Worm (Caenorhabditis elegans): ENCODE measurements around the gene fpn-1.2.

Gene fpn-1.2

DNA sequence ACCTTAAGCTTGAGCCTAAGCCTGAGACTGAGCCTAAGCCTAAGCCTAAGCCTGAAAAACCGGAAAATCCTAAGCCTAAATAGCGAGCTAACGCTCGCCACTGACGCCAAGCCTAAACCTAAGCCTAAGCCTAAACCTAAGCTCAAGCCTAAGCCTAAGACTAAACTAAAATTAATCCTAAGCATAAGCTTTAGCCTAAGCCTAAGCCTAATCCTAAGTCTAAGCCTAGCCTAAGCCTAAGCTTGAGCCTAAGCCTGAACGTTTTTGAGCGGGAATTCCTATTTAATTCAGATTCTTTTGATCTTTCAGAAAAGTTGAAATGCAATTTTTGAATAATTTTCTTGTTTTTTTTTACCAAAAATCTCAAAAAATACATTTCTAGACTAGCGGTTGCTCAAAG, 48.3 kb downstream of the fpn-1.2 start:
- TF ChIP-seq ceh-16 (tag; optimal IDR thresholded peaks at IDR 0.05) (no peak), lin-11 (tag; optimal IDR thresholded peaks at IDR 0.05) (no peak), sma-3 (GFP tag; optimal IDR thresholded peaks at IDR 0.05) (no peak), lin-39 (tag; optimal IDR thresholded peaks at IDR 0.05) (no peak), nhr-12 (tag; optimal IDR thresholded peaks at IDR 0.05) (no peak), elt-1 (tag; optimal IDR thresholded peaks at IDR 0.05) (no peak), sma-9 (GFP tag; optimal IDR thresholded peaks at IDR 0.05) (no peak), sma-9 (tag; optimal IDR thresholded peaks at IDR 0.05) (no peak), lsy-2 (tag; optimal IDR thresholded peaks at IDR 0.05) (no peak), nhr-25 (tag; optimal IDR thresholded peaks at IDR 0.05) (no peak), crh-2 (tag; optimal IDR thresholded peaks at IDR 0.05) (no peak), nhr-21 (tag; optimal IDR thresholded peaks at IDR 0.05) (no peak), dmd-4 (tag; optimal IDR thresholded peaks at IDR 0.05) (no peak), nhr-10 (tag; optimal IDR thresholded peaks at IDR 0.05) (no peak), Y55F3AM.14 (GFP tag; optimal IDR thresholded peaks at IDR 0.05) (no peak), alr-1 (tag; optimal IDR thresholded peaks at IDR 0.05) (no peak), elt-3 (tag; optimal IDR thresholded peaks at IDR 0.05) (no peak)

DNA sequence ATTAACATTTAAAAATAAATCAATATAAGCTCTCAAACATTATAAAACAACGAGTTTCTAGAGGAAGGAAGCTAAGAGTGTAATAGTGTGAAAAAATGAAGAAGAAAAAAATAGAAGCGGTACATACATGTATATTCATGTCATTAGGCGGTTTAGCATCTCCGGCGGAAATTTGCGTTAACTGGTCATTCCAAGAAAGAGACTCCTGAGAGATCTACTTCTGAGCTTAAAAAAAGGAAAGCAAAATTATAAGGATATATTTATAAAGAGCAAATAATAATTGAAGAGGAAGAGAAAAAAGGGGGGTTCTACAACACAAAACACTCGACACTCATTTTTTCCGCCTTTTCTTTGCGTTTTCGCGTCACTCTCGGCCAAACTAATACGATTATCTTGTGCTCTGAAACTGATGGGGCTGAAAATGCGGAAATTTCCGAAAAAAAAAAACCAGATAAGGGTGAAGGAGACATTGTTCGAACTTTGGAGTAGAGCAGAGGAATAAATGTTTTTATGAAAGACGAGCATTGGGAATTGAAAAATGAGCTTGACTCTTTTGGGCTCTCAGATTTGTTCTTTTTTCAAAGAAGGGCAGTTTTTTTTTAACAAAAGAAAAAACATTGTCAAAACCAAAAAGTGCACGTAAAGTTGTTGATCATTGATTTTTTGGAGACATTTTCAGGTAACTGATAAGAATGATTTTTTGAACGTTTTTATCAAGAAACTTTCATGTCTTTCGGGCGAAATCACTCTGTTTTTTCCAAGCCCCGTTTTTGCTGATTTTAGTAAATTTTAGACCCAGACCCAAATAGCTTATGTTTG, 49.7 kb downstream of the fpn-1.2 start:
- TF ChIP-seq nhr-77 (tag; optimal IDR thresholded peaks at IDR 0.05) (no peak), Y55F3AM.14 (GFP tag; optimal IDR thresholded peaks at IDR 0.05) (no peak), fos-1 (tag; optimal IDR thresholded peaks at IDR 0.05) (peak; percentile 42), snpc-4 (tag; optimal IDR thresholded peaks at IDR 0.05) (no peak)
